Fruit fly (Drosophila melanogaster) whole organism, prepupa: Measurements from ENCODE around the gene CG33511.

Source experiments
- CG11294 ChIP-seq: fragments of 200-800 bp; sonication (Bioruptor generic); IDR thresholded peaks from 2 replicates; pipeline ENCODE4 v1.3.6; 2022; ENCODE audit warnings: missing biosample characterization, missing genetic modification characterization
- CG3919 ChIP-seq: fragments of 200-800 bp; sonication (Bioruptor generic); optimal IDR thresholded peaks from 3 replicates; lab custom pipeline; 2016; ENCODE audit warnings: missing biosample characterization, missing genetic modification characterization
- CG6276 ChIP-seq: fragments of 200-800 bp; sonication (Bioruptor generic); optimal IDR thresholded peaks from 2 replicates; lab custom pipeline; 2017; ENCODE audit warnings: missing biosample characterization, mild to moderate bottlenecking, missing genetic modification characterization
- Eip75B ChIP-seq: fragments of 200-800 bp; sonication (Bioruptor generic); optimal IDR thresholded peaks from 3 replicates; lab custom pipeline; 2016; ENCODE audit warnings: missing biosample characterization, missing genetic modification characterization
- Eip78C ChIP-seq: fragments of 200-800 bp; sonication (Bioruptor generic); peaks from one replicate; lab custom pipeline; 2016; ENCODE audit warnings: missing biosample characterization, missing genetic modification characterization
- Gug ChIP-seq: fragments of 200-800 bp; sonication (Bioruptor generic); IDR thresholded peaks from 2 replicates; pipeline ENCODE4 v1.3.6; 2022; ENCODE audit warnings: missing biosample characterization, missing genetic modification characterization
- Hr38 ChIP-seq: sonication (Bioruptor generic); optimal IDR thresholded peaks from 2 replicates; lab custom pipeline; 2016; ENCODE audit warnings: missing biosample characterization, missing genetic modification characterization
- pdm3 ChIP-seq: fragments of 200-800 bp; sonication (Bioruptor generic); optimal IDR thresholded peaks from 3 replicates; lab custom pipeline; 2016; ENCODE audit warnings: missing biosample characterization, missing genetic modification characterization

DNA sequence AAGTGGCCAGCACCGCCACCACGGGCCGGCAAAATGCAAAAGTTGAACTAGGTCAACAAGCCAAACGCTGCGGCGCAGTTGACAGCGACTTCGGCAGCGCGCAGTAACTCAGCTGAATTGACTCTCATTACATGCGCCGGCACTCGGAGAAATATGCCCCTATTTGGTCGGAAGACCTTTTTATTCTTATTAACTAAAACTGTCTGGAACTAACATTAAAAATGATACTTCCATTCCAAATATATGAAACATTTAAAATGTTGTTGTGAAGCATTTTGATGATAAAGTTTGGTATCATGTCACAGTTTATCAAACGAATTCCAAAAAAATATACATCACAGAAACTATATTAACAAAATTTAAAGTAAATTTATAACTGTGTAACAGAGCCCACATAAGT lies 15.2 kb downstream of the CG33511 start:
- peak; percentile 35; the same call in 1 of the 2 replicates for TF ChIP-seq Gug (GFP tag; lab: Robert Waterston, UW)
- peak; percentile 44; the same call in 1 of the 2 replicates for TF ChIP-seq CG11294 (GFP tag; lab: Robert Waterston, UW)
- TF ChIP-seq Eip78C (GFP tag; lab: Kevin White, UChicago), result peak; percentile 50
- peak; percentile 59 for TF ChIP-seq CG6276 (GFP tag; lab: Kevin White, UChicago)
- no peak for TF ChIP-seq Eip75B (GFP tag; lab: Kevin White, UChicago)
- TF ChIP-seq Hr38 (GFP tag; lab: Kevin White, UChicago), result no peak
- TF ChIP-seq pdm3, result no peak
- no peak for TF ChIP-seq CG3919 (GFP tag; lab: Kevin White, UChicago)
